Fruit fly (Drosophila melanogaster): ENCODE data around the gene Nin.

dm6 chr2L:5247812-5248211, 30.5 kb downstream of the Nin start:
- TF ChIP-seq Sin3A (optimal IDR thresholded peaks at IDR 0.05) (no peak), insv (optimal IDR thresholded peaks at IDR 0.05) (no peak)
